Worm (Caenorhabditis elegans) whole organism, L4 larva: ENCODE data around the gene F35H8.12.

Experiments used
- D1046.2 ChIP-seq: fragments of 200-800 bp; sonication (Bioruptor generic); IDR thresholded peaks from 2 replicates; pipeline ENCODE4 v1.3.6; 2022; ENCODE audit warnings: missing genetic modification characterization, missing compliant biosample characterization
- F37D6.2 ChIP-seq: sonication (generic microtip); optimal IDR thresholded peaks from 2 replicates; lab custom pipeline; 2016; ENCODE audit warnings: mild to moderate bottlenecking, missing genetic modification characterization, missing compliant biosample characterization
- F44E2.7 ChIP-seq: fragments of 200-800 bp; sonication (Bioruptor generic); IDR thresholded peaks from 2 replicates; pipeline ENCODE4 v2.1.2; 2022; ENCODE audit warnings: missing genetic modification characterization, missing compliant biosample characterization
- F49E8.2 ChIP-seq: sonication (generic microtip); optimal IDR thresholded peaks from 2 replicates; lab custom pipeline; 2016; ENCODE audit warnings: missing compliant biosample characterization, mild to moderate bottlenecking, missing genetic modification characterization, borderline replicate concordance
- Y5F2A.4 ChIP-seq: fragments of 200-800 bp; sonication (Bioruptor generic); optimal IDR thresholded peaks from 2 replicates; lab custom pipeline; 2018; ENCODE audit warnings: mild to moderate bottlenecking, missing genetic modification characterization, missing compliant biosample characterization
- ZK546.5 ChIP-seq, 2 experiments: sonication (generic microtip); optimal IDR thresholded peaks; 2 replicates each; lab custom pipeline; 2017; ENCODE audit warnings: missing biosample characterization in 2 of 2, missing genetic modification characterization in 2 of 2
- aha-1 ChIP-seq: fragments of 150-350 bp; peaks from one replicate; lab custom pipeline; 2014; ENCODE audit warnings: missing biosample characterization, missing genetic modification characterization
- aly-2 ChIP-seq: sonication (generic microtip); optimal IDR thresholded peaks from 2 replicates; lab custom pipeline; 2018; ENCODE audit warnings: missing biosample characterization, missing genetic modification characterization
- ama-1 ChIP-seq: fragments of 150-350 bp; optimal IDR thresholded peaks from 2 replicates; lab custom pipeline; 2014; ENCODE audit warnings: inconsistent platforms, mixed read lengths
- arid-1 ChIP-seq: fragments of 200-800 bp; sonication (Bioruptor generic); conservative IDR thresholded peaks from 2 replicates; pipeline ENCODE4 v1.3.6; 2022; ENCODE audit warnings: missing genetic modification reagents, missing genetic modification characterization, missing compliant biosample characterization
- ceh-28 ChIP-seq: fragments of 150-350 bp; optimal IDR thresholded peaks from 2 replicates; lab custom pipeline; 2014; ENCODE audit warnings: missing biosample characterization, missing genetic modification reagents, missing genetic modification characterization
- ceh-44 ChIP-seq: fragments of 200-800 bp; sonication (Bioruptor generic); IDR thresholded peaks from 2 replicates; pipeline ENCODE4 v1.3.6; 2022; ENCODE audit warnings: missing genetic modification reagents, missing genetic modification characterization, missing compliant biosample characterization
- ceh-62 ChIP-seq: sonication (generic microtip); optimal IDR thresholded peaks from 2 replicates; lab custom pipeline; 2017; ENCODE audit warnings: missing biosample characterization, missing genetic modification characterization
- ceh-82 ChIP-seq: sonication (generic microtip); optimal IDR thresholded peaks from 2 replicates; lab custom pipeline; 2017; ENCODE audit warnings: missing biosample characterization, missing genetic modification characterization
- cey-2 ChIP-seq: sonication (generic microtip); optimal IDR thresholded peaks from 3 replicates; lab custom pipeline; 2017; ENCODE audit warnings: missing genetic modification characterization, mild to moderate bottlenecking, missing compliant biosample characterization, antibody characterized with exemption, borderline replicate concordance; ENCODE audit not compliant: insufficient read depth
- ctbp-1 ChIP-seq: fragments of 200-800 bp; sonication (Bioruptor generic); IDR thresholded peaks from 2 replicates; pipeline ENCODE4 v1.3.6; 2022; ENCODE audit warnings: missing genetic modification reagents, missing genetic modification characterization, missing compliant biosample characterization
- daf-16 ChIP-seq, 3 experiments: sonication (generic microtip); optimal IDR thresholded peaks; 2 replicates each; lab custom pipeline; 2016 to 2017; ENCODE audit warnings: missing genetic modification characterization in 3 of 3, missing genetic modification reagents in 3 of 3, mild to moderate bottlenecking in 2 of 3, missing compliant biosample characterization in 2 of 3, missing biosample characterization in 1 of 3, moderate library complexity in 1 of 3
- daf-19 ChIP-seq: fragments of 200-800 bp; sonication (Bioruptor generic); conservative IDR thresholded peaks from 2 replicates; pipeline ENCODE4 v1.3.6; 2022; ENCODE audit warnings: missing genetic modification characterization, missing compliant biosample characterization
- dve-1 ChIP-seq: sonication (generic microtip); optimal IDR thresholded peaks from 2 replicates; lab custom pipeline; 2017; ENCODE audit warnings: antibody characterized with exemption, mild to moderate bottlenecking, missing genetic modification characterization, missing compliant biosample characterization; ENCODE audit not compliant: insufficient read depth
- egl-43 ChIP-seq: fragments of 200-800 bp; sonication (Bioruptor generic); IDR thresholded peaks from 2 replicates; pipeline ENCODE4 v1.3.6; 2022; ENCODE audit warnings: missing genetic modification reagents, missing genetic modification characterization, missing compliant biosample characterization
- hlh-11 ChIP-seq: fragments of 200-800 bp; sonication (Bioruptor generic); optimal IDR thresholded peaks from 2 replicates; lab custom pipeline; 2018; ENCODE audit warnings: mild to moderate bottlenecking, missing genetic modification characterization, missing compliant biosample characterization
- hmg-1.1 ChIP-seq: fragments of 200-800 bp; sonication (Bioruptor generic); IDR thresholded peaks from 2 replicates; pipeline ENCODE4 v1.3.6; 2022; ENCODE audit warnings: missing genetic modification reagents, missing genetic modification characterization, missing compliant biosample characterization
- lin-13 ChIP-seq: fragments of 150-350 bp; optimal IDR thresholded peaks from 2 replicates; lab custom pipeline; 2014; ENCODE audit warnings: missing biosample characterization, missing genetic modification reagents, missing genetic modification characterization
- lin-38 ChIP-seq: fragments of 200-800 bp; sonication (Bioruptor generic); IDR thresholded peaks from 2 replicates; pipeline ENCODE4 v1.3.6; 2022; ENCODE audit warnings: missing genetic modification reagents, missing genetic modification characterization, missing compliant biosample characterization
- lin-39 ChIP-seq: fragments of 150-350 bp; optimal IDR thresholded peaks from 2 replicates; lab custom pipeline; 2014; ENCODE audit warnings: missing biosample characterization, missing genetic modification reagents, missing genetic modification characterization
- lsy-2 ChIP-seq, 2 experiments: fragments of 150-350 bp in 1 of 2; sonication (generic microtip) in 1 of 2; optimal IDR thresholded peaks; 2 replicates each; lab custom pipeline; 2014 to 2017; ENCODE audit warnings: missing biosample characterization in 2 of 2, missing genetic modification characterization in 2 of 2
- mes-2 ChIP-seq: sonication (generic microtip); optimal IDR thresholded peaks from 2 replicates; lab custom pipeline; 2016; ENCODE audit warnings: missing genotype, mild to moderate bottlenecking, missing genetic modification characterization, missing compliant biosample characterization; ENCODE audit not compliant: poor library complexity, severe bottlenecking
- mxl-2 ChIP-seq: fragments of 200-800 bp; sonication (Bioruptor generic); conservative IDR thresholded peaks from 2 replicates; pipeline ENCODE4 v1.3.6; 2022; ENCODE audit warnings: missing genetic modification reagents, missing genetic modification characterization, missing compliant biosample characterization
- nhr-10 ChIP-seq: fragments of 150-350 bp; optimal IDR thresholded peaks from 2 replicates; lab custom pipeline; 2014; ENCODE audit warnings: missing biosample characterization, missing genetic modification characterization
- nhr-102 ChIP-seq: sonication (generic microtip); optimal IDR thresholded peaks from 2 replicates; lab custom pipeline; 2016; ENCODE audit warnings: mild to moderate bottlenecking, missing genetic modification characterization, moderate library complexity, missing compliant biosample characterization
- nhr-111 ChIP-seq: fragments of 200-800 bp; sonication (Bioruptor generic); optimal IDR thresholded peaks from 2 replicates; lab custom pipeline; 2018; ENCODE audit warnings: mild to moderate bottlenecking, missing genetic modification characterization, missing compliant biosample characterization
- nhr-237 ChIP-seq: sonication (generic microtip); optimal IDR thresholded peaks from 2 replicates; lab custom pipeline; 2017; ENCODE audit warnings: missing biosample characterization, missing genetic modification characterization
- nhr-28 ChIP-seq: fragments of 150-350 bp; optimal IDR thresholded peaks from 2 replicates; lab custom pipeline; 2014; ENCODE audit warnings: missing biosample characterization, missing genetic modification characterization
- nhr-41 ChIP-seq: fragments of 200-800 bp; sonication (Bioruptor generic); IDR thresholded peaks from 2 replicates; pipeline ENCODE4 v1.3.6; 2022; ENCODE audit warnings: missing genetic modification reagents, missing genetic modification characterization, missing compliant biosample characterization
- nhr-42 ChIP-seq: fragments of 200-800 bp; sonication (Bioruptor generic); IDR thresholded peaks from 2 replicates; pipeline ENCODE4 v1.3.6; 2022; ENCODE audit warnings: missing genetic modification characterization, missing compliant biosample characterization
- nhr-48 ChIP-seq: sonication (generic microtip); optimal IDR thresholded peaks from 2 replicates; lab custom pipeline; 2016; ENCODE audit warnings: mild to moderate bottlenecking, missing genetic modification characterization, missing compliant biosample characterization
- nhr-76 ChIP-seq: fragments of 150-350 bp; optimal IDR thresholded peaks from 2 replicates; lab custom pipeline; 2014; ENCODE audit warnings: missing biosample characterization, missing genetic modification characterization
- php-3 ChIP-seq: fragments of 200-800 bp; sonication (Bioruptor generic); IDR thresholded peaks from 2 replicates; pipeline ENCODE4 v1.3.6; 2022; ENCODE audit warnings: missing genetic modification reagents, missing genetic modification characterization, missing compliant biosample characterization
- pqm-1 ChIP-seq: sonication (generic microtip); optimal IDR thresholded peaks from 2 replicates; lab custom pipeline; 2017; ENCODE audit warnings: missing biosample characterization, missing genetic modification characterization
- unc-39 ChIP-seq: sonication (generic microtip); optimal IDR thresholded peaks from 2 replicates; lab custom pipeline; 2017; ENCODE audit warnings: missing biosample characterization, missing genetic modification characterization
- zag-1 ChIP-seq: fragments of 150-350 bp; optimal IDR thresholded peaks from 2 replicates; lab custom pipeline; 2014; ENCODE audit warnings: missing biosample characterization, missing genetic modification characterization
- zfp-2 ChIP-seq: sonication (generic microtip); optimal IDR thresholded peaks from 2 replicates; lab custom pipeline; 2016; ENCODE audit warnings: mild to moderate bottlenecking, missing genetic modification characterization, missing compliant biosample characterization
- zip-11 ChIP-seq: fragments of 200-800 bp; sonication (Bioruptor generic); IDR thresholded peaks from 2 replicates; pipeline ENCODE4 v1.3.6; 2022; ENCODE audit warnings: missing genetic modification characterization, missing compliant biosample characterization
- ztf-11 ChIP-seq: fragments of 150-350 bp; optimal IDR thresholded peaks from 2 replicates; lab custom pipeline; 2014; ENCODE audit warnings: missing biosample characterization, missing genetic modification characterization
- ztf-7 ChIP-seq: fragments of 150-350 bp; optimal IDR thresholded peaks from 2 replicates; lab custom pipeline; 2014; ENCODE audit warnings: missing biosample characterization, missing genetic modification characterization

F35H8.12 gene

ce11 chrII:9576707-9577106 is 25.1 kb downstream of the F35H8.12 start:
- TF ChIP-seq lin-39 (tag; lab: Kevin White, UChicago) (no peak), hmg-1.1 (GFP tag; lab: Robert Waterston, UW) (0 out of 2 replicates have a peak, but pooled peaks have one; percentile 32), lsy-2 (tag; optimal IDR thresholded peaks at IDR 0.05; lab: Kevin White, UChicago) (no peak), ceh-82 (tag; lab: Kevin White, UChicago) (no peak), mes-2 (tag; lab: Kevin White, UChicago) (no peak), nhr-48 (tag; lab: Kevin White, UChicago) (no peak), unc-39 (tag; lab: Kevin White, UChicago) (no peak)

ce11 chrII:9577630-9578029 is 26.0 kb downstream of the F35H8.12 start:
- 0 out of 2 replicates have a peak, but pooled peaks have one; percentile 11 for TF ChIP-seq egl-43
- no peak for TF ChIP-seq Y5F2A.4 (GFP tag; lab: Kevin White, UChicago)

ce11 chrII:9583461-9583860 is 31.8 kb downstream of the F35H8.12 start, which contains the start of gene wee-1.1:
wee-1.1 (minus strand) TSS chrII:9583561.
- no peak for TF ChIP-seq aha-1
- no peak for TF ChIP-seq F49E8.2 (tag; lab: Kevin White, UChicago)
- no peak for TF ChIP-seq ama-1 (lab: Kevin White, UChicago)
- no peak for TF ChIP-seq nhr-102 (tag; lab: Kevin White, UChicago)
- TF ChIP-seq ceh-44: no peak
- no peak for TF ChIP-seq nhr-76 (tag; lab: Kevin White, UChicago)

ce11 chrII:9586734-9587209 is 35.1 kb downstream of the F35H8.12 start, which contains the start of gene ugt-58:
ugt-58 (minus strand) TSS chrII:9586784.
- no peak for TF ChIP-seq lin-38
- no peak for TF ChIP-seq mes-2 (tag; lab: Kevin White, UChicago)
- peak; percentile 35 for TF ChIP-seq hlh-11 (tag; lab: Kevin White, UChicago)
- no peak for TF ChIP-seq nhr-42 (GFP tag; lab: Robert Waterston, UW)
- no peak for TF ChIP-seq nhr-237
- peak; percentile 100 for TF ChIP-seq nhr-28
- no peak for TF ChIP-seq F37D6.2
- no peak for TF ChIP-seq F44E2.7 (GFP tag; lab: Robert Waterston, UW)
- peak; percentile 8 for TF ChIP-seq nhr-10 (tag; lab: Kevin White, UChicago)
- TF ChIP-seq egl-43: no peak
- peak; percentile 43 for TF ChIP-seq cey-2 (tag; lab: Kevin White, UChicago)
- TF ChIP-seq php-3 (GFP tag; lab: Robert Waterston, UW): no peak
- TF ChIP-seq nhr-41 (GFP tag; lab: Robert Waterston, UW): no peak
- no peak for TF ChIP-seq daf-16 (GFP tag; optimal IDR thresholded peaks at IDR 0.05; lab: Kevin White, UChicago)
- TF ChIP-seq daf-16 (tag; optimal IDR thresholded peaks at IDR 0.05; lab: Kevin White, UChicago): peak; percentile 60
- TF ChIP-seq zag-1 (tag; lab: Kevin White, UChicago): no peak
- TF ChIP-seq Y5F2A.4 (GFP tag; lab: Kevin White, UChicago): no peak
- TF ChIP-seq lin-39 (tag; lab: Kevin White, UChicago): no peak
- no peak for TF ChIP-seq arid-1 (GFP tag; lab: Robert Waterston, UW)
- no peak for TF ChIP-seq ceh-28
- no peak for TF ChIP-seq daf-19 (GFP tag; lab: Robert Waterston, UW)
- no peak for TF ChIP-seq ceh-62 (tag; lab: Kevin White, UChicago)
- TF ChIP-seq zfp-2: no peak
- TF ChIP-seq ZK546.5 (tag; optimal IDR thresholded peaks at IDR 0.05; lab: Kevin White, UChicago): no peak
- TF ChIP-seq ctbp-1 (GFP tag; lab: Robert Waterston, UW): no peak
- no peak for TF ChIP-seq aly-2 (tag; lab: Kevin White, UChicago)
- TF ChIP-seq ztf-7 (tag; lab: Kevin White, UChicago): no peak
- no peak for TF ChIP-seq zip-11 (GFP tag; lab: Robert Waterston, UW)
- no peak for TF ChIP-seq ztf-11
- TF ChIP-seq pqm-1: no peak
- TF ChIP-seq unc-39 (tag; lab: Kevin White, UChicago): no peak
- TF ChIP-seq nhr-111 (GFP tag; lab: Kevin White, UChicago): no peak
- no peak for TF ChIP-seq lin-13
- no peak for TF ChIP-seq D1046.2 (GFP tag; lab: Robert Waterston, UW)
- no peak for TF ChIP-seq nhr-76 (tag; lab: Kevin White, UChicago)
- no peak for TF ChIP-seq mxl-2 (GFP tag; lab: Robert Waterston, UW)
- peak; percentile 66 for TF ChIP-seq dve-1 (tag; lab: Kevin White, UChicago)
